Fruit fly (Drosophila melanogaster) whole organism, embryonic: Measurements from ENCODE around the gene CG9667.
"Not testable (repeated sequence)": the region's sequence is repeated elsewhere in the genome, so short reads cannot be mapped to it uniquely, and the experiment has no call there.

Experiments
- CG1529 ChIP-seq: fragments of 200-800 bp; sonication (Bioruptor generic); optimal IDR thresholded peaks from 3 replicates; lab custom pipeline; 2018; ENCODE audit warnings: missing biosample characterization, missing genetic modification characterization
- CG17829 ChIP-seq: fragments of 200-800 bp; optimal IDR thresholded peaks from 2 replicates; lab custom pipeline; 2019; ENCODE audit warnings: missing biosample characterization, mild to moderate bottlenecking, missing genetic modification characterization, moderate library complexity
- CG2129 ChIP-seq: fragments of 200-800 bp; sonication (Bioruptor generic); IDR thresholded peaks from 2 replicates; pipeline ENCODE4 v1.3.6; 2022; ENCODE audit warnings: missing biosample characterization, missing genetic modification characterization; ENCODE audit not compliant: partially characterized antibody
- E2f2 ChIP-seq: fragments of 200-800 bp; sonication (Bioruptor generic); IDR thresholded peaks from 2 replicates; pipeline ENCODE4 v1.3.6; 2022; ENCODE audit warnings: missing biosample characterization, missing genetic modification characterization
- MESR4 ChIP-seq: fragments of 200-800 bp; sonication (Bioruptor generic); optimal IDR thresholded peaks from 2 replicates; lab custom pipeline; 2018; ENCODE audit warnings: missing biosample characterization, mild to moderate bottlenecking, missing genetic modification characterization, moderate library complexity
- Neu2 ChIP-seq: fragments of 200-800 bp; sonication (Bioruptor generic); optimal IDR thresholded peaks from 3 replicates; lab custom pipeline; 2016; ENCODE audit warnings: missing biosample characterization, missing genetic modification characterization, borderline replicate concordance
- PHDP ChIP-seq: fragments of 200-800 bp; sonication (Bioruptor generic); optimal IDR thresholded peaks from 3 replicates; lab custom pipeline; 2018; ENCODE audit warnings: missing biosample characterization, mild to moderate bottlenecking, missing genetic modification characterization, moderate library complexity
- Side ChIP-seq: fragments of 200-800 bp; sonication (Bioruptor generic); optimal IDR thresholded peaks from 2 replicates; lab custom pipeline; 2016; ENCODE audit warnings: missing biosample characterization, missing genetic modification characterization
- Trl ChIP-seq, 3 experiments: fragments of >200 bp in 2 of 3; fragments of 200-800 bp in 1 of 3; sonication (Bioruptor generic) in 1 of 3; optimal IDR thresholded peaks; 2 replicates in 1 of 3; 3 replicates in 2 of 3; lab custom pipeline; 2016 to 2017; ENCODE audit warnings: missing biosample characterization in 1 of 3, missing genetic modification characterization in 1 of 3
- abd-A ChIP-seq: fragments of 200-800 bp; sonication (Bioruptor generic); optimal IDR thresholded peaks from 3 replicates; lab custom pipeline; 2019; ENCODE audit warnings: missing biosample characterization, mild to moderate bottlenecking, missing genetic modification characterization, moderate library complexity
- bsh ChIP-seq, 2 experiments: fragments of 200-800 bp; sonication (Bioruptor generic); optimal IDR thresholded peaks; 2 replicates each; lab custom pipeline; 2017 to 2018; ENCODE audit warnings: mild to moderate bottlenecking in 2 of 2, missing biosample characterization in 2 of 2, missing genetic modification characterization in 2 of 2, moderate library complexity in 1 of 2
- emc ChIP-seq: fragments of 200-800 bp; sonication (Bioruptor generic); optimal IDR thresholded peaks from 2 replicates; lab custom pipeline; 2016; ENCODE audit warnings: missing biosample characterization, missing genetic modification characterization

DNA sequence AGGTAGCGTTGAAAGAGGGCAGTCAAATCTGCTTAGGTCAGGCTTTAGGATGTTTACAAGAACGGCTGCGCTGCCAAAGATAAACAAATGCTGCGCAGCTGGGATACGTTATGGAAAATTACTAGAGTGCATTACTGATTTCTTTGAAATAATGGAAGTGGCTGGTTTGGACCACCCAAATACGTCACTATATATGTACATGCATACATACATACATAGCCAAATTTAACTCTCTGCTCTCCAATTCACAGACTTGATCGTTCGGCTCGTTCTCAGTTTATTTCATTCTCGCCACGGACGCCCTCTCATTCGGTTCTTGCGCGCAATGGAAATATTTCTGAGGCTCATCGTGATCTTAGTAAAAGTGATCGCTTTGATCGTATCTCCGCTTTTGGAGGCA, 32.3 kb downstream of the CG9667 start, which contains the start of gene CG7900:
- not testable (repeated sequence) for TF ChIP-seq CG17829 (tag; lab: Kevin White, UChicago); E2f2 (GFP tag; lab: Robert Waterston, UW); Trl (GFP tag; optimal IDR thresholded peaks at IDR 0.05; lab: Kevin White, UChicago); PHDP (tag; lab: Kevin White, UChicago); Side (GFP tag; lab: Kevin White, UChicago); Neu2 (GFP tag; lab: Kevin White, UChicago); MESR4 (GFP tag; lab: Kevin White, UChicago); CG1529; bsh (GFP tag; optimal IDR thresholded peaks at IDR 0.05; lab: Kevin White, UChicago); emc (GFP tag; lab: Kevin White, UChicago); abd-A (tag; lab: Kevin White, UChicago); CG2129 (GFP tag; lab: Robert Waterston, UW)
- peak in 1 of 2 experiments; percentile 2 for TF ChIP-seq Trl (optimal IDR thresholded peaks at IDR 0.05; lab: Kevin White, UChicago)
